Fruit fly (Drosophila melanogaster) whole organism, embryonic: Measurements from ENCODE around the gene sky.
A peak's percentile ranks its signal among the peaks of the same experiment; 100 is the strongest.

Experiments used
- Aef1 ChIP-seq: fragments of 200-800 bp; sonication (Bioruptor generic); IDR thresholded peaks from 3 replicates; pipeline ENCODE4 v1.3.6; 2022; ENCODE audit warnings: missing biosample characterization, missing genetic modification characterization
- Asciz ChIP-seq: fragments of 200-800 bp; sonication (Bioruptor generic); optimal IDR thresholded peaks from 2 replicates; lab custom pipeline; 2017; ENCODE audit warnings: missing biosample characterization, mild to moderate bottlenecking, missing genetic modification characterization, missing genetic modification reagents
- B-H2 ChIP-seq: fragments of 200-800 bp; sonication (Bioruptor generic); optimal IDR thresholded peaks from 2 replicates; lab custom pipeline; 2018; ENCODE audit warnings: missing biosample characterization, mild to moderate bottlenecking, missing genetic modification characterization
- BEAF-32 ChIP-seq: fragments of 200-800 bp; sonication (Bioruptor generic); optimal IDR thresholded peaks from 3 replicates; lab custom pipeline; 2017; ENCODE audit warnings: missing biosample characterization, missing genetic modification characterization, mild to moderate bottlenecking, moderate library complexity, missing genetic modification reagents
- CG10209 ChIP-seq: fragments of 200-800 bp; sonication (Bioruptor generic); optimal IDR thresholded peaks from 3 replicates; lab custom pipeline; 2017; ENCODE audit warnings: missing biosample characterization, mild to moderate bottlenecking, missing genetic modification characterization, missing genetic modification reagents
- CG10321 ChIP-seq: fragments of 200-800 bp; sonication (Bioruptor generic); IDR thresholded peaks from 2 replicates; pipeline ENCODE4 v1.3.6; 2022; ENCODE audit warnings: missing biosample characterization, missing genetic modification characterization
- CG11695 ChIP-seq: fragments of 200-800 bp; sonication (Bioruptor generic); IDR thresholded peaks from 3 replicates; pipeline ENCODE4 v1.3.6; 2022; ENCODE audit warnings: missing biosample characterization, missing genetic modification characterization
- CG13894 ChIP-seq: fragments of 200-800 bp; sonication (Bioruptor generic); optimal IDR thresholded peaks from 3 replicates; lab custom pipeline; 2018; ENCODE audit warnings: missing biosample characterization, mild to moderate bottlenecking, missing genetic modification characterization, moderate library complexity
- CG1832 ChIP-seq: fragments of 200-800 bp; sonication (Bioruptor generic); optimal IDR thresholded peaks from 2 replicates; lab custom pipeline; 2017; ENCODE audit warnings: missing biosample characterization, mild to moderate bottlenecking, missing genetic modification characterization, inconsistent platforms
- CG2678 ChIP-seq: fragments of 200-800 bp; sonication (Bioruptor generic); optimal IDR thresholded peaks from 3 replicates; lab custom pipeline; 2019; ENCODE audit warnings: missing biosample characterization, mild to moderate bottlenecking, missing genetic modification characterization, moderate library complexity
- CG32532 ChIP-seq: fragments of 200-800 bp; sonication (Bioruptor generic); IDR thresholded peaks from 2 replicates; pipeline ENCODE4 v1.3.6; 2022; ENCODE audit warnings: missing biosample characterization, missing genetic modification characterization
- CG4820 ChIP-seq: fragments of 200-800 bp; sonication (Bioruptor generic); optimal IDR thresholded peaks from 3 replicates; lab custom pipeline; 2016; ENCODE audit warnings: missing biosample characterization, missing genetic modification characterization
- CG6254 ChIP-seq: fragments of 200-800 bp; sonication (Bioruptor generic); optimal IDR thresholded peaks from 3 replicates; lab custom pipeline; 2017; ENCODE audit warnings: mild to moderate bottlenecking, missing biosample characterization, missing genetic modification reagents, missing genetic modification characterization
- CG8944 ChIP-seq: fragments of 200-800 bp; sonication (Bioruptor generic); optimal IDR thresholded peaks from 3 replicates; lab custom pipeline; 2016; ENCODE audit warnings: missing biosample characterization, missing genetic modification characterization
- CG9817 ChIP-seq: fragments of 200-800 bp; sonication (Bioruptor generic); optimal IDR thresholded peaks from 2 replicates; lab custom pipeline; 2018; ENCODE audit warnings: missing biosample characterization, mild to moderate bottlenecking, missing genetic modification characterization, moderate library complexity
- CTCF ChIP-seq: fragments of 200-800 bp; sonication (Bioruptor generic); optimal IDR thresholded peaks from 2 replicates; lab custom pipeline; 2017; ENCODE audit warnings: missing biosample characterization, mild to moderate bottlenecking, missing genetic modification characterization, moderate library complexity
- Camta ChIP-seq: fragments of 200-800 bp; sonication (Bioruptor generic); optimal IDR thresholded peaks from 2 replicates; lab custom pipeline; 2016; ENCODE audit warnings: missing biosample characterization, missing genetic modification characterization
- Fer1 ChIP-seq: fragments of 200-800 bp; sonication (Bioruptor generic); optimal IDR thresholded peaks from 2 replicates; lab custom pipeline; 2017; ENCODE audit warnings: missing biosample characterization, mild to moderate bottlenecking, missing genetic modification characterization
- Gsc ChIP-seq: fragments of 200-800 bp; sonication (Bioruptor generic); IDR thresholded peaks from 2 replicates; pipeline ENCODE4 v1.3.6; 2022; ENCODE audit warnings: missing biosample characterization, missing genetic modification characterization
- Meics ChIP-seq: fragments of 200-800 bp; sonication (Bioruptor generic); optimal IDR thresholded peaks from 2 replicates; lab custom pipeline; 2017; ENCODE audit warnings: missing biosample characterization, mild to moderate bottlenecking, missing genetic modification characterization
- NfI ChIP-seq: fragments of 200-800 bp; sonication (Bioruptor generic); optimal IDR thresholded peaks from 3 replicates; lab custom pipeline; 2018; ENCODE audit warnings: missing biosample characterization, mild to moderate bottlenecking, missing genetic modification characterization, moderate library complexity
- Ptx1 ChIP-seq: fragments of 200-800 bp; sonication (Bioruptor generic); IDR thresholded peaks from 2 replicates; pipeline ENCODE4 v1.3.6; 2022; ENCODE audit warnings: missing biosample characterization, missing genetic modification characterization
- Scr ChIP-seq: fragments of 200-800 bp; sonication (Bioruptor generic); IDR thresholded peaks from 2 replicates; pipeline ENCODE4 v1.3.6; 2022; ENCODE audit warnings: missing biosample characterization, missing genetic modification characterization; ENCODE audit not compliant: partially characterized antibody
- Ssrp ChIP-seq: fragments of 200-800 bp; sonication (Bioruptor generic); optimal IDR thresholded peaks from 2 replicates; lab custom pipeline; 2018; ENCODE audit warnings: missing biosample characterization, mild to moderate bottlenecking, missing genetic modification characterization, moderate library complexity
- Trl ChIP-seq, 3 experiments: fragments of >200 bp in 2 of 3; fragments of 200-800 bp in 1 of 3; sonication (Bioruptor generic) in 1 of 3; optimal IDR thresholded peaks; 2 replicates in 1 of 3; 3 replicates in 2 of 3; lab custom pipeline; 2016 to 2017; ENCODE audit warnings: missing biosample characterization in 1 of 3, missing genetic modification characterization in 1 of 3
- bcd ChIP-seq: fragments of 200-800 bp; sonication (Bioruptor generic); optimal IDR thresholded peaks from 2 replicates; lab custom pipeline; 2017; ENCODE audit warnings: missing biosample characterization, mild to moderate bottlenecking, missing genetic modification characterization
- bsh ChIP-seq, 2 experiments: fragments of 200-800 bp; sonication (Bioruptor generic); optimal IDR thresholded peaks; 2 replicates each; lab custom pipeline; 2017 to 2018; ENCODE audit warnings: mild to moderate bottlenecking in 2 of 2, missing biosample characterization in 2 of 2, missing genetic modification characterization in 2 of 2, moderate library complexity in 1 of 2
- btn ChIP-seq: fragments of 200-800 bp; sonication (Bioruptor generic); optimal IDR thresholded peaks from 2 replicates; lab custom pipeline; 2016; ENCODE audit warnings: missing biosample characterization, missing genetic modification characterization
- chinmo ChIP-seq: fragments of 200-800 bp; sonication (Bioruptor generic); IDR thresholded peaks from 4 replicates; pipeline ENCODE4 v1.3.6; 2022; ENCODE audit warnings: missing biosample characterization, missing genetic modification characterization; ENCODE audit not compliant: partially characterized antibody
- dysf ChIP-seq: fragments of 200-800 bp; sonication (Bioruptor generic); IDR thresholded peaks from 3 replicates; pipeline ENCODE4 v1.3.6; 2022; ENCODE audit warnings: missing biosample characterization, missing genetic modification characterization
- exex ChIP-seq: fragments of 200-800 bp; sonication (Bioruptor generic); optimal IDR thresholded peaks from 4 replicates; lab custom pipeline; 2018; ENCODE audit warnings: missing biosample characterization, mild to moderate bottlenecking, missing genetic modification characterization, moderate library complexity
- fd3F ChIP-seq: fragments of 200-800 bp; sonication (Bioruptor generic); optimal IDR thresholded peaks from 2 replicates; lab custom pipeline; 2018; ENCODE audit warnings: missing biosample characterization, mild to moderate bottlenecking, missing genetic modification characterization, moderate library complexity
- grau ChIP-seq: fragments of 200-800 bp; optimal IDR thresholded peaks from 3 replicates; lab custom pipeline; 2019; ENCODE audit warnings: missing biosample characterization, mild to moderate bottlenecking, missing genetic modification characterization, moderate library complexity
- lab ChIP-seq: fragments of 200-800 bp; sonication (Bioruptor generic); optimal IDR thresholded peaks from 3 replicates; lab custom pipeline; 2017; ENCODE audit warnings: missing biosample characterization, missing genetic modification characterization, mild to moderate bottlenecking, moderate library complexity, missing genetic modification reagents
- lbe ChIP-seq: fragments of 200-800 bp; sonication (Bioruptor generic); optimal IDR thresholded peaks from 2 replicates; lab custom pipeline; 2016; ENCODE audit warnings: missing biosample characterization, mild to moderate bottlenecking, missing genetic modification characterization
- schlank ChIP-seq: fragments of 200-800 bp; sonication (Bioruptor generic); optimal IDR thresholded peaks from 2 replicates; lab custom pipeline; 2018; ENCODE audit warnings: missing biosample characterization, mild to moderate bottlenecking, missing genetic modification characterization
- so ChIP-seq: fragments of 200-800 bp; sonication (Bioruptor generic); IDR thresholded peaks from 3 replicates; pipeline ENCODE4 v1.3.6; 2022; ENCODE audit warnings: missing biosample characterization, missing genetic modification characterization

The sky gene

DNA sequence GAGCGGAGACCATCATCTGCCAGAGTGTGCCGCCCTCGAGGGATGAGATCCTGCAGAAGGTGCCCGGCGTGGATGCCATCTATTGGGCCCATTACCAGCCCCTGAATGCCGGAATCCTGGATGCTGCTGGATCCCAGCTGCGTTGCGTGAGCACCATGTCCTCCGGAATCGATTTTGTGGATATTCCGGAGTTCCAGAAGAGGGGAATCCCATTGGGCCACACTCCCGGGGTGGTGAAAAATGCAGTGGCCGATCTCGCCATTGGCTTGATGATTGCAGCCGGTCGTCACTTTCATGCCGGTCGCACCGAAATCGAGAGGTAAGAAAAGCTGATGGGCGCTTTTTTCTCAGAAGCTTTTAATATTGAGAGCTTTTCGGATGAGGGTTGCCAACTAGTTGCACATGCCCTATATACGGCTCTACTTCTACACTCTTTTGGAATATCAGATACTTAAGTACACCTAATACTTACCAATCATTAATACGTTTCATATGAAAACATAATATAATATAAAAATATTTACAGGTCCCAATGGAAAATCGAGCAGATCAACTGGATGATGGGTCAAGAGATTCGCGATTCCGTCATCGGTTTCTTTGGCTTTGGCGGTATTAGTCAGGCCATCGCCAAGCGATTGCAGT is 88.9 kb downstream of the sky start (continued):
- TF ChIP-seq Scr (GFP tag; lab: Robert Waterston, UW) (no peak), CG6254 (GFP tag; lab: Kevin White, UChicago) (no peak), chinmo (GFP tag; lab: Robert Waterston, UW) (no peak), CG8944 (GFP tag; lab: Kevin White, UChicago) (no peak), Gsc (GFP tag; lab: Robert Waterston, UW) (no peak), btn (no peak), Aef1 (GFP tag; lab: Robert Waterston, UW) (no peak), CG9817 (peak; percentile 26), Camta (GFP tag; lab: Kevin White, UChicago) (no peak), CG13894 (peak; percentile 18), CG1832 (GFP tag; lab: Kevin White, UChicago) (no peak), CG4820 (GFP tag; lab: Kevin White, UChicago) (no peak), Fer1 (peak; percentile 33), schlank (tag; lab: Kevin White, UChicago) (no peak), grau (tag; lab: Kevin White, UChicago) (peak; percentile 4), bsh (GFP tag; optimal IDR thresholded peaks at IDR 0.05; lab: Kevin White, UChicago) (no peak), lbe (peak; percentile 33), CG10321 (GFP tag; lab: Robert Waterston, UW) (0 out of 2 replicates have a peak, but pooled peaks have one; percentile 8), so (GFP tag; lab: Robert Waterston, UW) (0 out of 3 replicates have a peak, but pooled peaks have one; percentile 42), NfI (GFP tag; lab: Kevin White, UChicago) (peak; percentile 17), exex (tag; lab: Kevin White, UChicago) (peak; percentile 17), CG11695 (GFP tag; lab: Robert Waterston, UW) (0 out of 3 replicates have a peak, but pooled peaks have one; percentile 9), B-H2 (peak; percentile 45), CG10209 (GFP tag; lab: Kevin White, UChicago) (no peak), Ptx1 (GFP tag; lab: Robert Waterston, UW) (0 out of 2 replicates have a peak, but pooled peaks have one; percentile 16), Ssrp (no peak), BEAF-32 (GFP tag; lab: Kevin White, UChicago) (peak; percentile 12), dysf (peak; percentile 13; the same call in 1 of the 3 replicates), fd3F (GFP tag; lab: Kevin White, UChicago) (peak; percentile 4), Meics (peak; percentile 3), lab (GFP tag; lab: Kevin White, UChicago) (peak; percentile 39), CG32532 (GFP tag; lab: Robert Waterston, UW) (peak; percentile 22; the same call in 1 of the 2 replicates), bcd (GFP tag; lab: Kevin White, UChicago) (peak; percentile 4), CTCF (GFP tag; lab: Kevin White, UChicago) (peak; percentile 19), CG2678 (tag; lab: Kevin White, UChicago) (peak; percentile 48)

DNA sequence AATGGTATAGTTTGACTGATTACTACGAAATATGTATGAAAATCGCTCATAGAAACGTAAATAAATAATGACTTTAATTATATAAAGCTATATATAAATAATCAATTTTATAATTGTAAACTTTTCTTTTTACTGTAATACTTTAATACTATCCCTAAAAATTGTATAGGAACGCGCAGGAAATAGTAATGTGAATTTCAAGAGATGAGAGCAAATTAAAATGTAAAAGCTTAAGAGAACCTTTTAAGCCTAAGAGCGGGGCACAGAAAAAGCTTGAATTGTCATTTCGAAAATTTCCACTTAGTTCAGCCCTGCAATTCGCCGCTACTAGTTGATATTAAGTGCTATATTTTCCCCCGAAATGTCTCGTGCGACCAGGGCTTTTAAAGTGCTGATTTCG is 89.4 kb downstream of the sky start, which contains the start of gene CG31673:
CG31673 (plus strand) TSS at position 301 of the 400 bp plus-strand sequence.
- TF ChIP-seq Trl (optimal IDR thresholded peaks at IDR 0.05; lab: Kevin White, UChicago) = peak; percentile 38 to 63
- no peak for TF ChIP-seq Trl (GFP tag; optimal IDR thresholded peaks at IDR 0.05; lab: Kevin White, UChicago)
- no peak for TF ChIP-seq Asciz (GFP tag; lab: Kevin White, UChicago)
- TF ChIP-seq, all 482 proteins: peak for 1
